Fruit fly (Drosophila melanogaster): ENCODE results near the gene CG13474.

The CG13474 gene

dm6 chr3L:14648922-14649321 is 48.0 kb downstream of the CG13474 start:
- peak; percentile 55 for TF ChIP-seq crol (GFP tag; IDR thresholded peaks at IDR 0.05)
- no peak for TF ChIP-seq Blimp-1 (GFP tag; optimal IDR thresholded peaks at IDR 0.05)
- TF ChIP-seq eve (GFP tag; optimal IDR thresholded peaks at IDR 0.05), result peak in 1 of 2 experiments; percentile 29
- peak; percentile 70 for TF ChIP-seq CG11696 (GFP tag; IDR thresholded peaks at IDR 0.05)
- peak in 1 of 2 experiments; percentile 47 for TF ChIP-seq bsh (GFP tag; optimal IDR thresholded peaks at IDR 0.05)
- no peak for TF ChIP-seq CG15479 (GFP tag; optimal IDR thresholded peaks at IDR 0.05)
- no peak for TF ChIP-seq Awh (GFP tag; IDR thresholded peaks at IDR 0.05)
- TF ChIP-seq dimm (GFP tag; IDR thresholded peaks at IDR 0.05), result no peak

dm6 chr3L:14647210-14647869 is 49.6 kb downstream of the CG13474 start:
- TF ChIP-seq lbe (GFP tag; optimal IDR thresholded peaks at IDR 0.05) (peak; percentile 73), CG2712 (tag; optimal IDR thresholded peaks at IDR 0.05) (peak; percentile 4), dmrt11E (tag; optimal IDR thresholded peaks at IDR 0.05) (peak; percentile 18), ewg (GFP tag; optimal IDR thresholded peaks at IDR 0.05) (peak; percentile 13), Med (GFP tag) (peak; percentile 13), nom (GFP tag; optimal IDR thresholded peaks at IDR 0.05) (peak; percentile 49), prd (optimal IDR thresholded peaks at IDR 0.05) (no peak), prd (GFP tag; IDR thresholded peaks at IDR 0.05) (0 out of 3 replicates have a peak, but pooled peaks have one; percentile 22), ERR (GFP tag; optimal IDR thresholded peaks at IDR 0.05) (no peak), CoRest (tag; optimal IDR thresholded peaks at IDR 0.05) (no peak), Optix (GFP tag; IDR thresholded peaks at IDR 0.05) (no peak), CG15601 (tag; optimal IDR thresholded peaks at IDR 0.05) (no peak), Drgx (GFP tag; IDR thresholded peaks at IDR 0.05) (peak; percentile 72), Fer2 (tag; optimal IDR thresholded peaks at IDR 0.05) (no peak), gem (tag; optimal IDR thresholded peaks at IDR 0.05) (peak; percentile 17), corto (GFP tag; optimal IDR thresholded peaks at IDR 0.05) (peak; percentile 32), CG4360 (GFP tag; IDR thresholded peaks at IDR 0.05) (0 out of 2 replicates have a peak, but pooled peaks have one; percentile 11), bsh (GFP tag; optimal IDR thresholded peaks at IDR 0.05) (peak in 1 of 2 experiments; percentile 57), crol (GFP tag; IDR thresholded peaks at IDR 0.05) (peak; percentile 57; the same call in 1 of the 2 replicates), Nf-YB (GFP tag; optimal IDR thresholded peaks at IDR 0.05) (no peak), CG9727 (GFP tag; optimal IDR thresholded peaks at IDR 0.05) (no peak), Ets65A (GFP tag) (peak; percentile 57)

Data from whole organism, embryonic.